Fruit fly (Drosophila melanogaster) whole organism, embryonic: ENCODE results near the gene Polr2F.

Experiments
- Asciz ChIP-seq: fragments of 200-800 bp; sonication (Bioruptor generic); optimal IDR thresholded peaks from 2 replicates; lab custom pipeline; 2017; ENCODE audit warnings: missing biosample characterization, mild to moderate bottlenecking, missing genetic modification characterization, missing genetic modification reagents
- CG10267 ChIP-seq: fragments of 200-800 bp; sonication (Bioruptor generic); optimal IDR thresholded peaks from 2 replicates; lab custom pipeline; 2018; ENCODE audit warnings: missing biosample characterization, mild to moderate bottlenecking, missing genetic modification characterization, moderate library complexity
- CG10431 ChIP-seq: fragments of 200-800 bp; sonication (Bioruptor generic); optimal IDR thresholded peaks from 3 replicates; lab custom pipeline; 2018; ENCODE audit warnings: missing biosample characterization, mild to moderate bottlenecking, missing genetic modification characterization
- CG11504 ChIP-seq: fragments of 200-800 bp; sonication (Bioruptor generic); optimal IDR thresholded peaks from 3 replicates; lab custom pipeline; 2019; ENCODE audit warnings: missing biosample characterization, mild to moderate bottlenecking, missing genetic modification characterization, moderate library complexity
- CG13624 ChIP-seq: fragments of 200-800 bp; sonication (Bioruptor generic); optimal IDR thresholded peaks from 2 replicates; lab custom pipeline; 2016; ENCODE audit warnings: missing biosample characterization, missing genetic modification characterization
- CG13775 ChIP-seq: fragments of 200-800 bp; sonication (Bioruptor generic); optimal IDR thresholded peaks from 3 replicates; lab custom pipeline; 2017; ENCODE audit warnings: missing biosample characterization, mild to moderate bottlenecking, missing genetic modification characterization
- CG14710 ChIP-seq: fragments of 200-800 bp; sonication (Bioruptor generic); optimal IDR thresholded peaks from 3 replicates; lab custom pipeline; 2019; ENCODE audit warnings: missing biosample characterization, mild to moderate bottlenecking, missing genetic modification characterization, moderate library complexity
- CG17359 ChIP-seq: fragments of 200-800 bp; sonication (Bioruptor generic); optimal IDR thresholded peaks from 3 replicates; lab custom pipeline; 2018; ENCODE audit warnings: missing biosample characterization, mild to moderate bottlenecking, missing genetic modification characterization, moderate library complexity
- CG17361 ChIP-seq: fragments of 200-800 bp; sonication (Bioruptor generic); IDR thresholded peaks from 3 replicates; pipeline ENCODE4 v1.3.6; 2022; ENCODE audit warnings: missing biosample characterization, missing genetic modification characterization
- CG17829 ChIP-seq: fragments of 200-800 bp; optimal IDR thresholded peaks from 2 replicates; lab custom pipeline; 2019; ENCODE audit warnings: missing biosample characterization, mild to moderate bottlenecking, missing genetic modification characterization, moderate library complexity
- CG18599 ChIP-seq: fragments of 200-800 bp; sonication (Bioruptor generic); optimal IDR thresholded peaks from 3 replicates; lab custom pipeline; 2017; ENCODE audit warnings: missing biosample characterization, missing genetic modification characterization, mild to moderate bottlenecking, moderate library complexity, missing genetic modification reagents
- CG30020 ChIP-seq: fragments of 200-800 bp; optimal IDR thresholded peaks from 2 replicates; lab custom pipeline; 2019; ENCODE audit warnings: missing biosample characterization, mild to moderate bottlenecking, missing genetic modification characterization, moderate library complexity
- CG30403 ChIP-seq: fragments of 200-800 bp; sonication (Bioruptor generic); optimal IDR thresholded peaks from 3 replicates; lab custom pipeline; 2016; ENCODE audit warnings: missing biosample characterization, missing genetic modification characterization
- CG31224 ChIP-seq: fragments of 200-800 bp; sonication (Bioruptor generic); IDR thresholded peaks from 2 replicates; pipeline ENCODE4 v1.3.6; 2022; ENCODE audit warnings: missing biosample characterization, missing genetic modification characterization
- CG3407 ChIP-seq: fragments of 200-800 bp; sonication (Bioruptor generic); optimal IDR thresholded peaks from 2 replicates; lab custom pipeline; 2018; ENCODE audit warnings: missing biosample characterization, mild to moderate bottlenecking, missing genetic modification characterization
- CG3995 ChIP-seq: fragments of 200-800 bp; sonication (Bioruptor generic); optimal IDR thresholded peaks from 3 replicates; lab custom pipeline; 2016; ENCODE audit warnings: missing biosample characterization, missing genetic modification characterization
- CG4282 ChIP-seq: fragments of 200-800 bp; sonication (Bioruptor generic); optimal IDR thresholded peaks from 2 replicates; lab custom pipeline; 2016; ENCODE audit warnings: missing biosample characterization, missing genetic modification characterization
- CG4854 ChIP-seq: fragments of 200-800 bp; sonication (Bioruptor generic); optimal IDR thresholded peaks from 2 replicates; lab custom pipeline; 2016; ENCODE audit warnings: missing biosample characterization, missing genetic modification characterization, inconsistent platforms
- CG5953 ChIP-seq: fragments of 200-800 bp; sonication (Bioruptor generic); IDR thresholded peaks from 2 replicates; pipeline ENCODE4 v1.3.6; 2022; ENCODE audit warnings: missing biosample characterization, missing genetic modification characterization
- D ChIP-seq, 2 experiments: fragments of 200-800 bp in 1 of 2; fragments of >200 bp in 1 of 2; sonication (Bioruptor generic) in 1 of 2; optimal IDR thresholded peaks; 2 replicates in 1 of 2; 3 replicates in 1 of 2; lab custom pipeline; 2017; ENCODE audit warnings: mild to moderate bottlenecking in 1 of 2, missing biosample characterization in 1 of 2, missing genetic modification characterization in 1 of 2, missing genetic modification reagents in 1 of 2
- Hmr ChIP-seq: fragments of 200-800 bp; sonication (Bioruptor generic); optimal IDR thresholded peaks from 3 replicates; lab custom pipeline; 2017; ENCODE audit warnings: mild to moderate bottlenecking, missing biosample characterization, missing genetic modification reagents, missing genetic modification characterization
- Hsf ChIP-seq: fragments of 200-800 bp; sonication (Bioruptor generic); optimal IDR thresholded peaks from 3 replicates; lab custom pipeline; 2016; ENCODE audit warnings: missing biosample characterization, missing genetic modification characterization
- Lim3 ChIP-seq: fragments of 200-800 bp; sonication (Bioruptor generic); IDR thresholded peaks from 2 replicates; pipeline ENCODE4 v1.3.6; 2022; ENCODE audit warnings: missing biosample characterization, missing genetic modification characterization
- Med ChIP-seq: fragments of 200-800 bp; sonication (Bioruptor generic); peaks from one replicate; lab custom pipeline; 2016; ENCODE audit warnings: missing biosample characterization, missing genetic modification characterization, mild to moderate bottlenecking, inconsistent platforms, moderate library complexity
- NC2α ChIP-seq: fragments of 200-800 bp; sonication (Bioruptor generic); optimal IDR thresholded peaks from 2 replicates; lab custom pipeline; 2016; ENCODE audit warnings: missing biosample characterization, missing genetic modification characterization
- Nf-YB ChIP-seq: fragments of 200-800 bp; sonication (Bioruptor generic); optimal IDR thresholded peaks from 3 replicates; lab custom pipeline; 2019; ENCODE audit warnings: missing biosample characterization, mild to moderate bottlenecking, missing genetic modification characterization, moderate library complexity
- NfI ChIP-seq: fragments of 200-800 bp; sonication (Bioruptor generic); optimal IDR thresholded peaks from 3 replicates; lab custom pipeline; 2018; ENCODE audit warnings: missing biosample characterization, mild to moderate bottlenecking, missing genetic modification characterization, moderate library complexity
- Sox102F ChIP-seq: fragments of 200-800 bp; sonication (Bioruptor generic); optimal IDR thresholded peaks from 2 replicates; lab custom pipeline; 2018; ENCODE audit warnings: missing biosample characterization, mild to moderate bottlenecking, missing genetic modification characterization, moderate library complexity
- Xbp1 ChIP-seq: fragments of 200-800 bp; sonication (Bioruptor generic); optimal IDR thresholded peaks from 3 replicates; lab custom pipeline; 2016; ENCODE audit warnings: missing biosample characterization, mild to moderate bottlenecking, missing genetic modification characterization
- bcd ChIP-seq: fragments of 200-800 bp; sonication (Bioruptor generic); optimal IDR thresholded peaks from 2 replicates; lab custom pipeline; 2017; ENCODE audit warnings: missing biosample characterization, mild to moderate bottlenecking, missing genetic modification characterization
- caup ChIP-seq: fragments of 200-800 bp; sonication (Bioruptor generic); optimal IDR thresholded peaks from 3 replicates; lab custom pipeline; 2017; ENCODE audit warnings: missing biosample characterization, mild to moderate bottlenecking, missing genetic modification characterization, moderate library complexity; ENCODE audit not compliant: severe bottlenecking
- chinmo ChIP-seq: fragments of 200-800 bp; sonication (Bioruptor generic); IDR thresholded peaks from 4 replicates; pipeline ENCODE4 v1.3.6; 2022; ENCODE audit warnings: missing biosample characterization, missing genetic modification characterization; ENCODE audit not compliant: partially characterized antibody
- dpn ChIP-seq, 2 experiments: fragments of 200-800 bp; sonication (Bioruptor generic); optimal IDR thresholded peaks; 3 replicates each; lab custom pipeline; 2016; ENCODE audit warnings: missing biosample characterization in 2 of 2, missing genetic modification characterization in 2 of 2
- ewg ChIP-seq: fragments of 200-800 bp; sonication (Bioruptor generic); optimal IDR thresholded peaks from 3 replicates; lab custom pipeline; 2017; ENCODE audit warnings: mild to moderate bottlenecking, missing biosample characterization, missing genetic modification reagents, missing genetic modification characterization
- hth ChIP-seq: fragments of >200 bp; optimal IDR thresholded peaks from 2 replicates; lab custom pipeline; 2017; ENCODE audit warnings: inconsistent platforms
- lilli ChIP-seq: fragments of 200-800 bp; sonication (Bioruptor generic); optimal IDR thresholded peaks from 3 replicates; lab custom pipeline; 2016; ENCODE audit warnings: missing biosample characterization, missing genetic modification characterization
- maf-S ChIP-seq: fragments of 200-800 bp; sonication (Bioruptor generic); optimal IDR thresholded peaks from 2 replicates; lab custom pipeline; 2016; ENCODE audit warnings: missing biosample characterization, missing genetic modification characterization
- mam ChIP-seq: fragments of 200-800 bp; sonication (Bioruptor generic); optimal IDR thresholded peaks from 3 replicates; lab custom pipeline; 2016; ENCODE audit warnings: missing biosample characterization, missing genetic modification characterization
- org-1 ChIP-seq: fragments of 200-800 bp; sonication (Bioruptor generic); optimal IDR thresholded peaks from 2 replicates; lab custom pipeline; 2017; ENCODE audit warnings: missing biosample characterization, missing genetic modification characterization
- pan ChIP-seq, 4 experiments: fragments of >200 bp in 3 of 4; fragments of 200-800 bp in 1 of 4; sonication (Bioruptor generic) in 1 of 4; optimal IDR thresholded peaks in 3 of 4; IDR thresholded peaks in 1 of 4; 2 replicates each; pipeline versions ENCODE4 v1.3.6 to Lab custom; 2017 to 2022; ENCODE audit warnings: missing biosample characterization in 2 of 4, missing genetic modification characterization in 2 of 4, mixed read lengths in 1 of 4
- pb ChIP-seq: fragments of 200-800 bp; sonication (Bioruptor generic); optimal IDR thresholded peaks from 3 replicates; lab custom pipeline; 2016; ENCODE audit warnings: missing biosample characterization, missing genetic modification characterization
- prd ChIP-seq, 3 experiments: fragments of >200 bp in 2 of 3; fragments of 200-800 bp in 1 of 3; sonication (Bioruptor generic) in 1 of 3; optimal IDR thresholded peaks in 2 of 3; IDR thresholded peaks in 1 of 3; 2 replicates in 2 of 3; 3 replicates in 1 of 3; pipeline versions ENCODE4 v1.3.6 to Lab custom; 2017 to 2022; ENCODE audit warnings: missing biosample characterization in 1 of 3, missing genetic modification characterization in 1 of 3
- scrt ChIP-seq: fragments of 200-800 bp; sonication (Bioruptor generic); optimal IDR thresholded peaks from 2 replicates; lab custom pipeline; 2018; ENCODE audit warnings: missing biosample characterization, mild to moderate bottlenecking, missing genetic modification characterization, moderate library complexity
- slp2 ChIP-seq: fragments of 200-800 bp; sonication (Bioruptor generic); optimal IDR thresholded peaks from 2 replicates; lab custom pipeline; 2016; ENCODE audit warnings: missing biosample characterization, missing genetic modification characterization
- tgo ChIP-seq: fragments of 200-800 bp; sonication (Bioruptor generic); IDR thresholded peaks from 3 replicates; pipeline ENCODE4 v1.3.6; 2022; ENCODE audit warnings: missing biosample characterization, missing genetic modification characterization

Gene Polr2F

DNA sequence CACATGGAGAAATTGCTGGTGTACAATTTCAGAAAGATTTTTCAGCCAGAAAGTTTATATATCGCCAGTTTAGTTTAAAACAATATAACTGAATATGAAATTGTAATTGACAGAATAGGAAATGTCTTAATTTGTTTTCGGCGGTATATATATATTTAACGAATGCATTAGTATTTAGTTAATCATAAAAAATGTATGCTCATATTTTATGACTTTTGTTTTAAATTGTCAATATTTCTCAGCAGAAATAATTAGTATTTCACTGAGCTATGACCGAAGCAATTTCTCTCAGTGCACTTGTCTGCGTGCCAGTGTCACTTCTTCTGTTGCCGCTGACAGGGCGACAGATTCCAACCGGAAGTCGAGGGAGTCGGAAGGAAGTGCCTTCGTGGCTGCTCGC is 41.4 kb downstream of the Polr2F start (continued):
- TF ChIP-seq maf-S (GFP tag; lab: Kevin White, UChicago) (no peak), CG4854 (GFP tag; lab: Kevin White, UChicago) (no peak), ewg (GFP tag; lab: Kevin White, UChicago) (no peak), scrt (peak; percentile 4), lilli (GFP tag; lab: Kevin White, UChicago) (peak; percentile 23), Asciz (GFP tag; lab: Kevin White, UChicago) (peak; percentile 47), tgo (GFP tag; lab: Robert Waterston, UW) (peak; percentile 30; the same call in 1 of the 3 replicates), CG4282 (GFP tag; lab: Kevin White, UChicago) (no peak), dpn (GFP tag; optimal IDR thresholded peaks at IDR 0.05; lab: Kevin White, UChicago) (peak; percentile 5 to 29), CG18599 (GFP tag; lab: Kevin White, UChicago) (peak; percentile 72), Nf-YB (GFP tag; lab: Kevin White, UChicago) (no peak), CG14710 (tag; lab: Kevin White, UChicago) (no peak), CG17359 (tag; lab: Kevin White, UChicago) (peak; percentile 42), CG10267 (tag; lab: Kevin White, UChicago) (peak; percentile 23), org-1 (peak; percentile 31), CG17829 (tag; lab: Kevin White, UChicago) (peak; percentile 44), Med (peak; percentile 80), chinmo (GFP tag; lab: Robert Waterston, UW) (no peak), Hmr (peak; percentile 70), CG13775 (peak; percentile 54), CG5953 (GFP tag; lab: Robert Waterston, UW) (no peak), CG11504 (tag; lab: Kevin White, UChicago) (peak; percentile 74), CG30403 (GFP tag; lab: Kevin White, UChicago) (peak; percentile 31), NfI (GFP tag; lab: Kevin White, UChicago) (peak; percentile 27), Sox102F (GFP tag; lab: Kevin White, UChicago) (peak; percentile 54), mam (GFP tag; lab: Kevin White, UChicago) (peak; percentile 6), CG31224 (GFP tag; lab: Robert Waterston, UW) (no peak; the same call in 1 of the 2 replicates), Xbp1 (peak; percentile 42), pan (optimal IDR thresholded peaks at IDR 0.05; lab: Kevin White, UChicago) (no peak), pan (GFP tag; optimal IDR thresholded peaks at IDR 0.05 in 1 of 2, IDR thresholded peaks at IDR 0.05 in 1 of 2) (peak in 1 of 2 experiments; percentile 46), bcd (GFP tag; lab: Kevin White, UChicago) (peak; percentile 19), CG17361 (GFP tag; lab: Robert Waterston, UW) (peak; percentile 69; the same call in 1 of the 3 replicates), CG10431 (GFP tag; lab: Kevin White, UChicago) (no peak), hth (no peak), Lim3 (no peak), Hsf (GFP tag; lab: Kevin White, UChicago) (peak; percentile 52), prd (optimal IDR thresholded peaks at IDR 0.05; lab: Kevin White, UChicago) (no peak), prd (GFP tag; IDR thresholded peaks at IDR 0.05; lab: Robert Waterston, UW) (peak; percentile 51; the same call in 2 of the 3 replicates), CG3407 (no peak), caup (GFP tag; lab: Kevin White, UChicago) (peak; percentile 31), CG13624 (GFP tag; lab: Kevin White, UChicago) (no peak), pb (GFP tag; lab: Kevin White, UChicago) (no peak), D (optimal IDR thresholded peaks at IDR 0.05; lab: Kevin White, UChicago) (no peak), D (GFP tag; optimal IDR thresholded peaks at IDR 0.05; lab: Kevin White, UChicago) (peak; percentile 44), CG3995 (no peak), NC2α (GFP tag; lab: Kevin White, UChicago) (no peak), CG30020 (tag; lab: Kevin White, UChicago) (no peak), slp2 (GFP tag; lab: Kevin White, UChicago) (no peak)
